Fruit fly (Drosophila melanogaster): ENCODE data around the gene spas.

DNA sequence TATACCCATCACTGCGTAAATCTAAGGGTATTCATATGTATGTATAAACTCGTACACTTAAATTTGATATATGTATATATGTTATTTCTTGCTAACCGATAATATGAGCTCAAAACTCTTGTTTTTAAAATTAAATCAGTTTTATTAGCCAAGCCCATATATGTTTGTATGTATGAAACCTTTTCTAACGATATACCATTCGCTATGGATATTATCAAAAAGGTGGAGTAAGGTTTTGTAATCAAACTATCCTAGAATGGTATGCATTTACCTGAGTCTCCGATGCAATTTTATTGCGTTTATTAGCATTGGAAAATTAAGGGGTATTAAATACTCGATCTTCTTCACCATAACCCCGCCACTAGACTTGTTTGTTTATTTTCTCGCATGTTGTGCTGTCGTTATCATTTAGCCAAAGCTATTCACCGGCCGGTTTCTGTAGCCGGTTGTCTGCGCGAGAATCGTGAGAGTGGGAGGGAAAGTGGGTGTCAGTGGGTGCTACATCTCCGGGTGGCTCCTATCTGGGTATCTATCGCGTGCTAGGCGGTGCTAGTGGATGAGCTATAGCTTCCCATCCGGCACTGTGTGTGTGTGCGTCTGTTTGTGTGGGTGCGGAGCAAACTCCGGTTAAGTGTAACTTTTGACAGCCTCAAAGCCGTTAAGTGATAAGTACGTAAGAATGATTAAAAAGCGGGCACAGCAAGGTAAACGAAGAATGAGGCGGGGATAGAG is 30.1 kb upstream of the spas start:
- TF ChIP-seq CTCF (optimal IDR thresholded peaks at IDR 0.05) (no peak), CG8478 (optimal IDR thresholded peaks at IDR 0.05) (no peak)

All from S2 (cell line).